Worm (Caenorhabditis elegans) whole organism, early embryonic: ENCODE data around the gene Y59E1A.4.

Experiments used
- B0310.2 ChIP-seq: sonication (generic microtip); optimal IDR thresholded peaks from 2 replicates; lab custom pipeline; 2016; ENCODE audit warnings: mild to moderate bottlenecking, missing genetic modification characterization, missing compliant biosample characterization
- ceh-13 ChIP-seq: fragments of 200-800 bp; sonication (Bioruptor generic); optimal IDR thresholded peaks from 2 replicates; lab custom pipeline; 2018; ENCODE audit warnings: mild to moderate bottlenecking, missing genetic modification characterization, missing compliant biosample characterization
- ets-7 ChIP-seq: sonication (generic microtip); optimal IDR thresholded peaks from 2 replicates; lab custom pipeline; 2016; ENCODE audit warnings: missing genotype, missing genetic modification characterization, missing compliant biosample characterization
- scrt-1 ChIP-seq: fragments of 200-800 bp; sonication (Bioruptor generic); IDR thresholded peaks from 2 replicates; pipeline ENCODE4 v1.3.6; 2022; ENCODE audit warnings: missing genetic modification characterization, missing compliant biosample characterization
- tbx-11 ChIP-seq: fragments of 200-800 bp; sonication (Bioruptor generic); IDR thresholded peaks from 2 replicates; pipeline ENCODE4 v1.3.6; 2022; ENCODE audit warnings: missing genetic modification characterization, missing compliant biosample characterization

- TF ChIP-seq tbx-11 (no peak), ets-7 (tag; lab: Kevin White, UChicago) (no peak), scrt-1 (no peak), B0310.2 (tag; lab: Kevin White, UChicago) (no peak), ceh-13 (no peak)
Observed at ce11 chrX:1964828-1965227, 25.0 kb upstream of the Y59E1A.4 start.
